Worm (Caenorhabditis elegans) whole organism, L1 larva: Measurements from ENCODE around the gene F19F10.1.

Experiments used
- C04F5.9 ChIP-seq: sonication (generic microtip); optimal IDR thresholded peaks from 2 replicates; lab custom pipeline; 2016; ENCODE audit warnings: missing genetic modification characterization, missing compliant biosample characterization
- C34B4.2 ChIP-seq: sonication (generic microtip); optimal IDR thresholded peaks from 2 replicates; lab custom pipeline; 2017; ENCODE audit warnings: mild to moderate bottlenecking, missing genetic modification characterization, missing compliant biosample characterization
- Y116A8C.19 ChIP-seq: sonication (generic microtip); optimal IDR thresholded peaks from 2 replicates; lab custom pipeline; 2016; ENCODE audit warnings: missing compliant biosample characterization, missing genetic modification characterization, borderline replicate concordance
- aly-2 ChIP-seq: fragments of 150-350 bp; optimal IDR thresholded peaks from 2 replicates; lab custom pipeline; 2014; ENCODE audit warnings: missing biosample characterization, missing genetic modification characterization
- ama-1 ChIP-seq: fragments of 150-350 bp; optimal IDR thresholded peaks from 2 replicates; lab custom pipeline; 2014
- ceh-8 ChIP-seq: fragments of 200-800 bp; sonication (Bioruptor generic); optimal IDR thresholded peaks from 2 replicates; lab custom pipeline; 2018; ENCODE audit warnings: mild to moderate bottlenecking, missing genetic modification characterization, moderate library complexity, missing compliant biosample characterization
- ceh-82 ChIP-seq, 3 experiments: fragments of 150-350 bp in 1 of 3; sonication (generic microtip) in 2 of 3; optimal IDR thresholded peaks; 2 replicates each; lab custom pipeline; 2014 to 2017; ENCODE audit warnings: missing biosample characterization in 3 of 3, missing genetic modification characterization in 3 of 3
- dpl-1 ChIP-seq, 3 experiments: fragments of 150-350 bp in 2 of 3; sonication (generic microtip) in 1 of 3; optimal IDR thresholded peaks; 2 replicates each; lab custom pipeline; 2014 to 2017; ENCODE audit warnings: missing biosample characterization in 3 of 3, missing genetic modification characterization in 3 of 3, missing genetic modification reagents in 3 of 3
- dsc-1 ChIP-seq: sonication (generic microtip); optimal IDR thresholded peaks from 2 replicates; lab custom pipeline; 2016; ENCODE audit warnings: mild to moderate bottlenecking, missing genetic modification characterization, missing compliant biosample characterization
- efl-1 ChIP-seq, 4 experiments: fragments of 150-350 bp; optimal IDR thresholded peaks in 3 of 4; peaks in 1 of 4; 1 replicate in 1 of 4; 2 replicates in 3 of 4; lab custom pipeline; 2014; ENCODE audit warnings: missing biosample characterization in 2 of 4, missing genetic modification characterization in 2 of 4, missing genetic modification reagents in 2 of 4
- egl-13 ChIP-seq: sonication (generic microtip); optimal IDR thresholded peaks from 2 replicates; lab custom pipeline; 2016; ENCODE audit warnings: missing genotype, missing genetic modification reagents, missing genetic modification characterization, missing compliant biosample characterization
- egl-27 ChIP-seq, 2 experiments: fragments of 150-350 bp in 1 of 2; sonication (generic microtip); optimal IDR thresholded peaks; 3 replicates each; lab custom pipeline; 2017 to 2018; ENCODE audit warnings: missing biosample characterization in 2 of 2, missing genetic modification characterization in 2 of 2, missing genetic modification reagents in 2 of 2
- fkh-10 ChIP-seq: sonication (generic microtip); optimal IDR thresholded peaks from 2 replicates; lab custom pipeline; 2017; ENCODE audit warnings: missing biosample characterization, missing genetic modification reagents, missing genetic modification characterization
- fkh-4 ChIP-seq: sonication (generic microtip); optimal IDR thresholded peaks from 2 replicates; lab custom pipeline; 2016; ENCODE audit warnings: missing compliant biosample characterization, missing genetic modification characterization, borderline replicate concordance
- fkh-8 ChIP-seq: sonication (generic microtip); optimal IDR thresholded peaks from 2 replicates; lab custom pipeline; 2016; ENCODE audit warnings: mild to moderate bottlenecking, missing genetic modification characterization, missing compliant biosample characterization
- grh-1 ChIP-seq: fragments of 200-800 bp; sonication (Bioruptor generic); IDR thresholded peaks from 2 replicates; pipeline ENCODE4 v1.3.6; 2022; ENCODE audit warnings: missing genetic modification reagents, missing genetic modification characterization, missing compliant biosample characterization
- hlh-17 ChIP-seq: fragments of 200-800 bp; sonication (Bioruptor generic); optimal IDR thresholded peaks from 2 replicates; lab custom pipeline; 2018; ENCODE audit warnings: missing genetic modification characterization, mild to moderate bottlenecking, missing compliant biosample characterization, moderate library complexity, borderline replicate concordance
- lin-13 ChIP-seq: fragments of 150-350 bp; optimal IDR thresholded peaks from 2 replicates; lab custom pipeline; 2014; ENCODE audit warnings: missing biosample characterization, missing genetic modification reagents, missing genetic modification characterization
- lin-15B ChIP-seq: fragments of 150-350 bp; sonication (generic microtip); optimal IDR thresholded peaks from 3 replicates; lab custom pipeline; 2014; ENCODE audit warnings: missing biosample characterization, missing genetic modification characterization
- lir-3 ChIP-seq: sonication (generic microtip); optimal IDR thresholded peaks from 2 replicates; lab custom pipeline; 2016; ENCODE audit warnings: mild to moderate bottlenecking, missing genetic modification characterization, moderate library complexity, missing compliant biosample characterization; ENCODE audit not compliant: poor library complexity
- lsy-2 ChIP-seq, 2 experiments: fragments of 150-350 bp; optimal IDR thresholded peaks; 2 replicates each; lab custom pipeline; 2014; ENCODE audit warnings: missing biosample characterization in 2 of 2, missing genetic modification characterization in 2 of 2
- mab-9 ChIP-seq: fragments of 200-800 bp; sonication (Bioruptor generic); IDR thresholded peaks from 2 replicates; pipeline ENCODE4 v1.3.6; 2022; ENCODE audit warnings: missing genetic modification reagents, missing genetic modification characterization, missing compliant biosample characterization
- mdl-1 ChIP-seq, 2 experiments: fragments of 150-350 bp; optimal IDR thresholded peaks; 2 replicates each; lab custom pipeline; 2014 to 2017; ENCODE audit warnings: missing biosample characterization in 2 of 2, missing genetic modification characterization in 2 of 2, inconsistent platforms in 1 of 2
- nhr-11 ChIP-seq: fragments of 150-350 bp; optimal IDR thresholded peaks from 2 replicates; lab custom pipeline; 2014; ENCODE audit warnings: missing biosample characterization, missing genetic modification characterization
- nhr-19 ChIP-seq: fragments of 200-800 bp; sonication (Bioruptor generic); conservative IDR thresholded peaks from 2 replicates; pipeline ENCODE4 v1.3.6; 2022; ENCODE audit warnings: missing genetic modification characterization, missing compliant biosample characterization
- nhr-20 ChIP-seq: sonication (generic microtip); optimal IDR thresholded peaks from 2 replicates; lab custom pipeline; 2016; ENCODE audit warnings: mild to moderate bottlenecking, missing genetic modification characterization, missing compliant biosample characterization
- nhr-237 ChIP-seq: fragments of 150-350 bp; optimal IDR thresholded peaks from 2 replicates; lab custom pipeline; 2014; ENCODE audit warnings: missing biosample characterization, missing genetic modification characterization
- nhr-47 ChIP-seq: sonication (generic microtip); optimal IDR thresholded peaks from 2 replicates; lab custom pipeline; 2016; ENCODE audit warnings: mild to moderate bottlenecking, missing genetic modification characterization, moderate library complexity, missing compliant biosample characterization
- nhr-77 ChIP-seq: fragments of 150-350 bp; optimal IDR thresholded peaks from 2 replicates; lab custom pipeline; 2014; ENCODE audit warnings: missing biosample characterization, missing genetic modification characterization
- nhr-84 ChIP-seq: sonication (generic microtip); optimal IDR thresholded peaks from 2 replicates; lab custom pipeline; 2017; ENCODE audit warnings: missing biosample characterization, missing genetic modification characterization
- nhr-85 ChIP-seq: sonication (generic microtip); peaks from one replicate; lab custom pipeline; 2016; ENCODE audit warnings: missing genetic modification characterization, inconsistent platforms, missing compliant biosample characterization
- pax-3 ChIP-seq: fragments of 200-800 bp; sonication (Bioruptor generic); optimal IDR thresholded peaks from 2 replicates; lab custom pipeline; 2018; ENCODE audit warnings: mild to moderate bottlenecking, missing genetic modification characterization, moderate library complexity, missing compliant biosample characterization
- rnt-1 ChIP-seq: sonication (generic microtip); optimal IDR thresholded peaks from 2 replicates; lab custom pipeline; 2016; ENCODE audit warnings: mild to moderate bottlenecking, missing genetic modification characterization, moderate library complexity, missing compliant biosample characterization
- snu-23 ChIP-seq: sonication (generic microtip); optimal IDR thresholded peaks from 2 replicates; lab custom pipeline; 2016; ENCODE audit warnings: missing genetic modification characterization, missing compliant biosample characterization
- sox-4 ChIP-seq: sonication (generic microtip); optimal IDR thresholded peaks from 2 replicates; lab custom pipeline; 2016; ENCODE audit warnings: missing genetic modification characterization, missing compliant biosample characterization
- sptf-1 ChIP-seq: fragments of 150-350 bp; optimal IDR thresholded peaks from 2 replicates; lab custom pipeline; 2014; ENCODE audit warnings: missing biosample characterization, missing genetic modification characterization
- sup-37 ChIP-seq: fragments of 200-800 bp; sonication (Bioruptor generic); optimal IDR thresholded peaks from 2 replicates; lab custom pipeline; 2018; ENCODE audit warnings: mild to moderate bottlenecking, missing genetic modification characterization, missing compliant biosample characterization
- tbx-2 ChIP-seq: sonication (generic microtip); optimal IDR thresholded peaks from 2 replicates; lab custom pipeline; 2016; ENCODE audit warnings: missing genetic modification characterization, missing compliant biosample characterization
- tlp-1 ChIP-seq: fragments of 150-350 bp; optimal IDR thresholded peaks from 2 replicates; lab custom pipeline; 2014; ENCODE audit warnings: missing biosample characterization, missing genetic modification characterization
- unc-130 ChIP-seq: fragments of 150-350 bp; optimal IDR thresholded peaks from 2 replicates; lab custom pipeline; 2017; ENCODE audit warnings: missing biosample characterization, missing genetic modification characterization, inconsistent platforms
- unc-30 ChIP-seq: sonication (generic microtip); optimal IDR thresholded peaks from 2 replicates; lab custom pipeline; 2017; ENCODE audit warnings: missing biosample characterization, missing genetic modification characterization
- unc-98 ChIP-seq: fragments of 200-800 bp; sonication (Bioruptor generic); IDR thresholded peaks from 2 replicates; pipeline ENCODE4 v1.3.6; 2022; ENCODE audit warnings: missing genetic modification characterization, missing compliant biosample characterization
- vab-15 ChIP-seq: sonication (generic microtip); optimal IDR thresholded peaks from 2 replicates; lab custom pipeline; 2017; ENCODE audit warnings: missing genotype, mild to moderate bottlenecking, missing genetic modification characterization, missing compliant biosample characterization
- xbp-1 ChIP-seq: sonication (generic microtip); optimal IDR thresholded peaks from 2 replicates; lab custom pipeline; 2016; ENCODE audit warnings: missing genetic modification characterization, missing compliant biosample characterization
- zip-4 ChIP-seq: fragments of 200-800 bp; sonication (Bioruptor generic); optimal IDR thresholded peaks from 2 replicates; lab custom pipeline; 2018; ENCODE audit warnings: mild to moderate bottlenecking, missing genetic modification characterization, moderate library complexity, missing compliant biosample characterization
- ztf-4 ChIP-seq: fragments of 150-350 bp; optimal IDR thresholded peaks from 2 replicates; lab custom pipeline; 2014; ENCODE audit warnings: missing biosample characterization, missing genetic modification characterization

F19F10.1 gene

DNA sequence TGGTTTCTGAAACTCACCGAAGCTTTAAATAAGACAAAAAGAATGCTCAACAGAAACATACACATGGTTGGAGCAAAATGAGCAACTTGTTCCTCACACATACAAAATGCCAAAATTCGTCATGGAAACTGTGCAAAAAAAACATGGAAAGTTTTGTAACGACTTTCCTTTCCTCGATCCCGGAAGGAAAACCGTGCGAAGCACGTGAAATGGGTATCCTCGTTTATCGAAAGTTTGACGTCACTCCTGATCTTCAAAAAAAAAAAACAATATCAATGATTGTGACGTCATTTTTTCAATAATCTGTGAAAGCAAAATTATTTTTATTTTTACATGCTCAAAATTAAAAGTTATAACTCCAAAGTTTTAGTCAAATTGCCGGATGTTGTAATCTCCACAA, 7.2 kb downstream of the F19F10.1 start, which contains the start of gene clec-212:
clec-212 (minus strand) TSS at position 101 of the 400 bp plus-strand sequence.
- TF ChIP-seq lir-3 (tag; lab: Kevin White, UChicago) = no peak
- no peak for TF ChIP-seq nhr-84 (tag; lab: Kevin White, UChicago)
- TF ChIP-seq sptf-1 (tag; lab: Kevin White, UChicago) = no peak
- no peak for TF ChIP-seq hlh-17 (GFP tag; lab: Kevin White, UChicago)
- TF ChIP-seq tlp-1 (tag; lab: Kevin White, UChicago) = no peak

DNA sequence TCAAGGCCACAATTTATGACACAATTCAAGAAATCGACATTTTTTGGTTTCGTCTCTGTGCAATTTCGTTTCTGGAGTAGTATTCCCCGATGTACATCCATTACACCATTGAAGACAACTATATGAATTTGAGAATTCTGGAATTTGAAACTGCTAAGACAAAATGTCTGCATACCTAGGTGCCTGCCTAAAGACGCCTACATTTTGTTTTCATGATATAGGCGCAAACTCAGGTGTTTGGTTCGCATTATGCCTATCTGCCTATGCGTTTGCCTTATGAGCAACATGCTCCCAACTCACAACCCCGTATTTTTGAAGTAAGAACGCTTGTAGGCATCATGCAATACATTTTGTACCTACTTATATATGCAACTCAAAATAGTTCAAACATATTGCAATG, 7.9 kb downstream of the F19F10.1 start, which contains the start of gene F19F10.14:
F19F10.14 (minus strand) TSS at position 101 of the 400 bp plus-strand sequence.
- TF ChIP-seq egl-27 (tag; optimal IDR thresholded peaks at IDR 0.05; lab: Kevin White, UChicago) = no peak
- no peak for TF ChIP-seq rnt-1
- TF ChIP-seq fkh-8 (tag; lab: Kevin White, UChicago) = no peak
- no peak for TF ChIP-seq sup-37 (GFP tag; lab: Kevin White, UChicago)
- no peak for TF ChIP-seq egl-13
- no peak for TF ChIP-seq nhr-77 (tag; lab: Kevin White, UChicago)
- no peak for TF ChIP-seq nhr-237 (tag; lab: Kevin White, UChicago)
- no peak for TF ChIP-seq sox-4 (tag; lab: Kevin White, UChicago)
- TF ChIP-seq nhr-19 = no peak
- no peak for TF ChIP-seq tbx-2 (tag; lab: Kevin White, UChicago)
- TF ChIP-seq mdl-1 (tag; optimal IDR thresholded peaks at IDR 0.05; lab: Kevin White, UChicago) = no peak
- TF ChIP-seq lsy-2 (tag; optimal IDR thresholded peaks at IDR 0.05; lab: Kevin White, UChicago) = no peak
- TF ChIP-seq ama-1 (lab: Kevin White, UChicago) = no peak
- TF ChIP-seq unc-30 = no peak
- TF ChIP-seq xbp-1 = no peak
- no peak for TF ChIP-seq fkh-10 (GFP tag; lab: Kevin White, UChicago)
- no peak for TF ChIP-seq efl-1 (optimal IDR thresholded peaks at IDR 0.05; lab: Kevin White, UChicago)
- no peak for TF ChIP-seq efl-1 (GFP tag; optimal IDR thresholded peaks at IDR 0.05 in 1 of 2; lab: Kevin White, UChicago)
- TF ChIP-seq unc-130 = no peak
- TF ChIP-seq, all 84 proteins: peak for 0

DNA sequence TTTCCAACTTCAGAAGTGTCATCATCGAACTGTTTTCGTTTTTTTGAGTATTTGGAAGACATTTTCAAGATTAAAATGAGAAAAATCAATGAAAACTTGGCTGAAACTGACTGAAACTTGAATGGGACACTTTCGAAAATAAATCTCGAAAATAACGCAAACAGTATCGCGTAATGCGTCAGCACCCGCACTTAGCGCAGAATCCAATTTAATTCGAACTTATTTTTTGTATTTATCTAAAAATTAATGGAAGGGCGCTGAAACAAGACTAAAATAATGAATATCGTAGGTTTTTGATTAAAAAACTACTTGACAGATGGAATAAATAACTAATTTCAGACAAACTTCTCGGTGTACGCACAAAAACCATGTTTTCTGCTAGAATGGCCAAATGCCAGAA, 12.5 kb downstream of the F19F10.1 start, which contains the start of the genes snu-66 and ints-9:
snu-66 (minus strand) TSS at position 108 of the 400 bp plus-strand sequence.
ints-9 (plus strand) TSS at position 240 of the 400 bp plus-strand sequence.
- TF ChIP-seq vab-15 = no peak
- peak; percentile 79 to 80 for TF ChIP-seq lsy-2 (tag; optimal IDR thresholded peaks at IDR 0.05; lab: Kevin White, UChicago)
- no peak for TF ChIP-seq C34B4.2 (tag; lab: Kevin White, UChicago)
- TF ChIP-seq mdl-1 (tag; optimal IDR thresholded peaks at IDR 0.05; lab: Kevin White, UChicago) = peak in 1 of 2 experiments; percentile 41
- peak; percentile 10 for TF ChIP-seq nhr-77 (tag; lab: Kevin White, UChicago)
- TF ChIP-seq ceh-82 (tag; optimal IDR thresholded peaks at IDR 0.05; lab: Kevin White, UChicago) = peak; percentile 66 to 81 (median 67)
- peak; percentile 68 to 79 (median 79) for TF ChIP-seq dpl-1 (GFP tag; optimal IDR thresholded peaks at IDR 0.05; lab: Kevin White, UChicago)
- TF ChIP-seq Y116A8C.19 (tag; lab: Kevin White, UChicago) = no peak
- TF ChIP-seq grh-1 = peak; percentile 64
- TF ChIP-seq fkh-4 (tag; lab: Kevin White, UChicago) = no peak
- TF ChIP-seq xbp-1 = peak; percentile 72
- no peak for TF ChIP-seq zip-4 (GFP tag; lab: Kevin White, UChicago)
- no peak for TF ChIP-seq unc-30
- TF ChIP-seq nhr-11 = no peak
- peak; percentile 84 for TF ChIP-seq snu-23 (GFP tag; lab: Kevin White, UChicago)
- no peak for TF ChIP-seq aly-2
- no peak for TF ChIP-seq mab-9 (GFP tag; lab: Robert Waterston, UW)
- no peak for TF ChIP-seq sox-4 (tag; lab: Kevin White, UChicago)
- TF ChIP-seq unc-98 (GFP tag; lab: Robert Waterston, UW) = no peak
- TF ChIP-seq ama-1 (lab: Kevin White, UChicago) = peak; percentile 29
- no peak for TF ChIP-seq C04F5.9
- no peak for TF ChIP-seq pax-3 (tag; lab: Kevin White, UChicago)
- TF ChIP-seq nhr-47 (tag; lab: Kevin White, UChicago) = peak; percentile 81
- no peak for TF ChIP-seq nhr-84 (tag; lab: Kevin White, UChicago)
- TF ChIP-seq lin-13 (GFP tag; lab: Kevin White, UChicago) = peak; percentile 57
- peak; percentile 68 for TF ChIP-seq dsc-1
- peak; percentile 72 for TF ChIP-seq tbx-2 (tag; lab: Kevin White, UChicago)
- peak; percentile 63 for TF ChIP-seq lin-15B (tag; lab: Kevin White, UChicago)
- TF ChIP-seq nhr-85 (tag; lab: Kevin White, UChicago) = peak; percentile 81
- TF ChIP-seq tlp-1 (tag; lab: Kevin White, UChicago) = no peak
- TF ChIP-seq ceh-8 (GFP tag; lab: Kevin White, UChicago) = peak; percentile 27
- no peak for TF ChIP-seq ztf-4 (tag; lab: Kevin White, UChicago)
- no peak for TF ChIP-seq sup-37 (GFP tag; lab: Kevin White, UChicago)
- peak; percentile 70 for TF ChIP-seq nhr-19
- TF ChIP-seq nhr-20 (tag; lab: Kevin White, UChicago) = peak; percentile 77
